Fruit fly (Drosophila melanogaster) whole organism, embryonic: ENCODE results near the gene Edg91.
A peak's percentile ranks its signal among the peaks of the same experiment; 100 is the strongest.

ENCODE experiments used
- Aef1 ChIP-seq: fragments of 200-800 bp; sonication (Bioruptor generic); IDR thresholded peaks from 3 replicates; pipeline ENCODE4 v1.3.6; 2022; ENCODE audit warnings: missing biosample characterization, missing genetic modification characterization
- Atf6 ChIP-seq: fragments of 200-800 bp; sonication (Bioruptor generic); IDR thresholded peaks from 2 replicates; pipeline ENCODE4 v1.3.6; 2022; ENCODE audit warnings: missing biosample characterization, missing genetic modification characterization
- Blimp-1 ChIP-seq: fragments of 200-800 bp; sonication (Bioruptor generic); optimal IDR thresholded peaks from 3 replicates; lab custom pipeline; 2018; ENCODE audit warnings: missing biosample characterization, missing genetic modification characterization, mild to moderate bottlenecking, moderate library complexity, missing genetic modification reagents
- CG10209 ChIP-seq: fragments of 200-800 bp; sonication (Bioruptor generic); optimal IDR thresholded peaks from 3 replicates; lab custom pipeline; 2017; ENCODE audit warnings: missing biosample characterization, mild to moderate bottlenecking, missing genetic modification characterization, missing genetic modification reagents
- CG1024 ChIP-seq: fragments of 200-800 bp; sonication (Bioruptor generic); IDR thresholded peaks from 2 replicates; pipeline ENCODE4 v1.3.6; 2022; ENCODE audit warnings: missing biosample characterization, missing genetic modification characterization
- CG10543 ChIP-seq: fragments of 200-800 bp; sonication (Bioruptor generic); optimal IDR thresholded peaks from 3 replicates; lab custom pipeline; 2017; ENCODE audit warnings: missing biosample characterization, mild to moderate bottlenecking, missing genetic modification characterization, moderate library complexity
- CG10565 ChIP-seq: fragments of 200-800 bp; sonication (Bioruptor generic); optimal IDR thresholded peaks from 3 replicates; lab custom pipeline; 2016; ENCODE audit warnings: missing biosample characterization, mild to moderate bottlenecking, missing genetic modification characterization
- CG11695 ChIP-seq: fragments of 200-800 bp; sonication (Bioruptor generic); IDR thresholded peaks from 3 replicates; pipeline ENCODE4 v1.3.6; 2022; ENCODE audit warnings: missing biosample characterization, missing genetic modification characterization
- CG11696 ChIP-seq: fragments of 200-800 bp; sonication (Bioruptor generic); IDR thresholded peaks from 2 replicates; pipeline ENCODE4 v1.3.6; 2022; ENCODE audit warnings: missing biosample characterization, missing genetic modification characterization
- CG14667 ChIP-seq: fragments of 200-800 bp; sonication (Bioruptor generic); IDR thresholded peaks from 2 replicates; pipeline ENCODE4 v1.3.6; 2022; ENCODE audit warnings: missing biosample characterization, missing genetic modification characterization
- CG15696 ChIP-seq: fragments of 200-800 bp; sonication (Bioruptor generic); optimal IDR thresholded peaks from 2 replicates; lab custom pipeline; 2019; ENCODE audit warnings: missing biosample characterization, mild to moderate bottlenecking, missing genetic modification characterization, moderate library complexity
- CG17912 ChIP-seq: fragments of 200-800 bp; sonication (Bioruptor generic); optimal IDR thresholded peaks from 2 replicates; lab custom pipeline; 2018; ENCODE audit warnings: missing biosample characterization, mild to moderate bottlenecking, missing genetic modification characterization
- CG18476 ChIP-seq: fragments of 200-800 bp; sonication (Bioruptor generic); optimal IDR thresholded peaks from 2 replicates; lab custom pipeline; 2016; ENCODE audit warnings: missing biosample characterization, mild to moderate bottlenecking, missing genetic modification characterization
- CG2129 ChIP-seq: fragments of 200-800 bp; sonication (Bioruptor generic); IDR thresholded peaks from 2 replicates; pipeline ENCODE4 v1.3.6; 2022; ENCODE audit warnings: missing biosample characterization, missing genetic modification characterization; ENCODE audit not compliant: partially characterized antibody
- CG2712 ChIP-seq: fragments of 200-800 bp; optimal IDR thresholded peaks from 3 replicates; lab custom pipeline; 2019; ENCODE audit warnings: missing biosample characterization, mild to moderate bottlenecking, missing genetic modification characterization, moderate library complexity
- CG4328 ChIP-seq: fragments of 200-800 bp; sonication (Bioruptor generic); optimal IDR thresholded peaks from 3 replicates; lab custom pipeline; 2017; ENCODE audit warnings: missing biosample characterization, missing genetic modification reagents, missing genetic modification characterization
- CG4404 ChIP-seq: fragments of 200-800 bp; sonication (Bioruptor generic); IDR thresholded peaks from 2 replicates; pipeline ENCODE4 v1.3.6; 2022; ENCODE audit warnings: missing biosample characterization, missing genetic modification characterization
- CG4820 ChIP-seq: fragments of 200-800 bp; sonication (Bioruptor generic); optimal IDR thresholded peaks from 3 replicates; lab custom pipeline; 2016; ENCODE audit warnings: missing biosample characterization, missing genetic modification characterization
- CG5245 ChIP-seq: fragments of 200-800 bp; sonication (Bioruptor generic); optimal IDR thresholded peaks from 3 replicates; lab custom pipeline; 2016; ENCODE audit warnings: missing biosample characterization, missing genetic modification characterization
- CG6683 ChIP-seq: fragments of 200-800 bp; sonication (Bioruptor generic); optimal IDR thresholded peaks from 2 replicates; lab custom pipeline; 2017; ENCODE audit warnings: missing biosample characterization, mild to moderate bottlenecking, missing genetic modification characterization, missing genetic modification reagents
- CG7786 ChIP-seq: fragments of 200-800 bp; sonication (Bioruptor generic); optimal IDR thresholded peaks from 2 replicates; lab custom pipeline; 2016; ENCODE audit warnings: missing biosample characterization, missing genetic modification characterization
- CG9215 ChIP-seq: fragments of 200-800 bp; sonication (Bioruptor generic); IDR thresholded peaks from 2 replicates; pipeline ENCODE4 v1.3.6; 2022; ENCODE audit warnings: missing biosample characterization, missing genetic modification characterization
- D19A ChIP-seq: fragments of 200-800 bp; optimal IDR thresholded peaks from 3 replicates; lab custom pipeline; 2019; ENCODE audit warnings: missing biosample characterization, mild to moderate bottlenecking, missing genetic modification characterization, moderate library complexity
- Ets65A ChIP-seq: fragments of 200-800 bp; sonication (Bioruptor generic); peaks from one replicate; lab custom pipeline; 2016; ENCODE audit warnings: missing biosample characterization, missing genetic modification characterization
- Fer3 ChIP-seq: fragments of 200-800 bp; sonication (Bioruptor generic); optimal IDR thresholded peaks from 2 replicates; lab custom pipeline; 2018; ENCODE audit warnings: missing biosample characterization, mild to moderate bottlenecking, missing genetic modification characterization, moderate library complexity
- Hey ChIP-seq: fragments of 200-800 bp; sonication (Bioruptor generic); optimal IDR thresholded peaks from 3 replicates; lab custom pipeline; 2018; ENCODE audit warnings: missing biosample characterization, mild to moderate bottlenecking, missing genetic modification characterization
- Lim3 ChIP-seq: fragments of 200-800 bp; sonication (Bioruptor generic); IDR thresholded peaks from 2 replicates; pipeline ENCODE4 v1.3.6; 2022; ENCODE audit warnings: missing biosample characterization, missing genetic modification characterization
- Med ChIP-seq: fragments of 200-800 bp; sonication (Bioruptor generic); peaks from one replicate; lab custom pipeline; 2016; ENCODE audit warnings: missing biosample characterization, missing genetic modification characterization, mild to moderate bottlenecking, inconsistent platforms, moderate library complexity
- Oaz ChIP-seq: fragments of 200-800 bp; sonication (Bioruptor generic); IDR thresholded peaks from 2 replicates; pipeline ENCODE4 v1.3.6; 2022; ENCODE audit warnings: missing biosample characterization, missing genetic modification characterization
- Ptx1 ChIP-seq: fragments of 200-800 bp; sonication (Bioruptor generic); IDR thresholded peaks from 2 replicates; pipeline ENCODE4 v1.3.6; 2022; ENCODE audit warnings: missing biosample characterization, missing genetic modification characterization
- Rfx ChIP-seq: fragments of 200-800 bp; sonication (Bioruptor generic); IDR thresholded peaks from 2 replicates; pipeline ENCODE4 v1.3.6; 2022; ENCODE audit warnings: missing biosample characterization, missing genetic modification characterization
- Side ChIP-seq: fragments of 200-800 bp; sonication (Bioruptor generic); optimal IDR thresholded peaks from 2 replicates; lab custom pipeline; 2016; ENCODE audit warnings: missing biosample characterization, missing genetic modification characterization
- ac ChIP-seq: fragments of 200-800 bp; sonication (Bioruptor generic); optimal IDR thresholded peaks from 3 replicates; lab custom pipeline; 2017; ENCODE audit warnings: missing biosample characterization, mild to moderate bottlenecking, missing genetic modification characterization
- bcd ChIP-seq: fragments of 200-800 bp; sonication (Bioruptor generic); optimal IDR thresholded peaks from 2 replicates; lab custom pipeline; 2017; ENCODE audit warnings: missing biosample characterization, mild to moderate bottlenecking, missing genetic modification characterization
- cato ChIP-seq: fragments of 200-800 bp; sonication (Bioruptor generic); optimal IDR thresholded peaks from 2 replicates; lab custom pipeline; 2016; ENCODE audit warnings: missing biosample characterization, missing genetic modification characterization, borderline replicate concordance
- chif ChIP-seq, 2 experiments: fragments of 200-800 bp; sonication (Bioruptor generic); optimal IDR thresholded peaks; 3 replicates each; lab custom pipeline; 2016; ENCODE audit warnings: missing biosample characterization in 2 of 2, missing genetic modification characterization in 2 of 2
- crc ChIP-seq: fragments of 200-800 bp; sonication (Bioruptor generic); optimal IDR thresholded peaks from 2 replicates; lab custom pipeline; 2016; ENCODE audit warnings: missing biosample characterization, missing genetic modification characterization
- croc ChIP-seq: fragments of 200-800 bp; sonication (Bioruptor generic); conservative IDR thresholded peaks from 3 replicates; pipeline ENCODE4 v1.3.6; 2022; ENCODE audit warnings: missing biosample characterization, missing genetic modification characterization
- dysf ChIP-seq: fragments of 200-800 bp; sonication (Bioruptor generic); IDR thresholded peaks from 3 replicates; pipeline ENCODE4 v1.3.6; 2022; ENCODE audit warnings: missing biosample characterization, missing genetic modification characterization
- en ChIP-seq: fragments of 200-800 bp; sonication (Bioruptor generic); optimal IDR thresholded peaks from 2 replicates; lab custom pipeline; 2016; ENCODE audit warnings: missing biosample characterization, missing genetic modification characterization
- gsb ChIP-seq: fragments of 200-800 bp; sonication (Bioruptor generic); IDR thresholded peaks from 2 replicates; pipeline ENCODE4 v1.3.6; 2022; ENCODE audit warnings: missing biosample characterization, missing genetic modification characterization
- her ChIP-seq: fragments of 200-800 bp; sonication (Bioruptor generic); optimal IDR thresholded peaks from 2 replicates; lab custom pipeline; 2016; ENCODE audit warnings: missing biosample characterization, missing genetic modification characterization
- inv ChIP-seq: fragments of 200-800 bp; sonication (Bioruptor generic); IDR thresholded peaks from 2 replicates; pipeline ENCODE4 v1.3.6; 2022; ENCODE audit warnings: missing biosample characterization, missing genetic modification characterization; ENCODE audit not compliant: partially characterized antibody
- jumu ChIP-seq: fragments of 200-800 bp; sonication (Bioruptor generic); optimal IDR thresholded peaks from 3 replicates; lab custom pipeline; 2016; ENCODE audit warnings: missing biosample characterization, missing genetic modification characterization
- oc ChIP-seq: fragments of 200-800 bp; sonication (Bioruptor generic); optimal IDR thresholded peaks from 2 replicates; lab custom pipeline; 2018; ENCODE audit warnings: missing biosample characterization, mild to moderate bottlenecking, missing genetic modification characterization, moderate library complexity
- pan ChIP-seq, 4 experiments: fragments of >200 bp in 3 of 4; fragments of 200-800 bp in 1 of 4; sonication (Bioruptor generic) in 1 of 4; optimal IDR thresholded peaks in 3 of 4; IDR thresholded peaks in 1 of 4; 2 replicates each; pipeline versions ENCODE4 v1.3.6 to Lab custom; 2017 to 2022; ENCODE audit warnings: missing biosample characterization in 2 of 4, missing genetic modification characterization in 2 of 4, mixed read lengths in 1 of 4
- sd ChIP-seq: fragments of 200-800 bp; sonication (Bioruptor generic); optimal IDR thresholded peaks from 3 replicates; lab custom pipeline; 2018; ENCODE audit warnings: missing biosample characterization, mild to moderate bottlenecking, missing genetic modification characterization, moderate library complexity
- sim ChIP-seq: fragments of 200-800 bp; sonication (Bioruptor generic); IDR thresholded peaks from 2 replicates; pipeline ENCODE4 v1.3.6; 2022; ENCODE audit warnings: missing biosample characterization, missing genetic modification characterization
- wek ChIP-seq: fragments of 200-800 bp; sonication (Bioruptor generic); optimal IDR thresholded peaks from 3 replicates; lab custom pipeline; 2018; ENCODE audit warnings: missing biosample characterization, mild to moderate bottlenecking, missing genetic modification characterization, moderate library complexity

Gene Edg91

dm6 chr3R:17604198-17604879 is 7.0 kb downstream of the Edg91 start (continued):
- no peak for TF ChIP-seq CG17912 (GFP tag; lab: Kevin White, UChicago)
- TF ChIP-seq CG1024 (GFP tag; lab: Robert Waterston, UW): no peak
- TF ChIP-seq jumu (GFP tag; lab: Kevin White, UChicago): no peak
- TF ChIP-seq CG6683 (GFP tag; lab: Kevin White, UChicago): peak; percentile 76
- TF ChIP-seq Atf6 (GFP tag; lab: Robert Waterston, UW): peak; percentile 31; the same call in 1 of the 2 replicates
- peak; percentile 82 for TF ChIP-seq croc (GFP tag; lab: Robert Waterston, UW)
- TF ChIP-seq Ptx1 (GFP tag; lab: Robert Waterston, UW): peak; percentile 74
- TF ChIP-seq Side: no peak
- peak; percentile 12 to 56 for TF ChIP-seq chif (GFP tag; optimal IDR thresholded peaks at IDR 0.05; lab: Kevin White, UChicago)
- TF ChIP-seq Oaz (GFP tag; lab: Robert Waterston, UW): peak; percentile 33; the same call in 1 of the 2 replicates
- TF ChIP-seq CG7786 (GFP tag; lab: Kevin White, UChicago): peak; percentile 2
- TF ChIP-seq CG5245 (GFP tag; lab: Kevin White, UChicago): no peak
- peak; percentile 97 for TF ChIP-seq CG11696 (GFP tag; lab: Robert Waterston, UW)
- TF ChIP-seq CG4820 (GFP tag; lab: Kevin White, UChicago): peak; percentile 72
- no peak for TF ChIP-seq Lim3
- TF ChIP-seq pan (optimal IDR thresholded peaks at IDR 0.05; lab: Kevin White, UChicago): no peak
- no peak for TF ChIP-seq pan (GFP tag; optimal IDR thresholded peaks at IDR 0.05 in 1 of 2, IDR thresholded peaks at IDR 0.05 in 1 of 2)
- peak; percentile 89 for TF ChIP-seq D19A (tag; lab: Kevin White, UChicago)
- peak; percentile 76 for TF ChIP-seq Blimp-1 (GFP tag; lab: Kevin White, UChicago)
- TF ChIP-seq CG4328 (GFP tag; lab: Kevin White, UChicago): peak; percentile 51
- peak; percentile 20 for TF ChIP-seq cato
- peak; percentile 93 for TF ChIP-seq CG2712 (tag; lab: Kevin White, UChicago)
- TF ChIP-seq crc (GFP tag; lab: Kevin White, UChicago): no peak
- TF ChIP-seq inv (GFP tag; lab: Robert Waterston, UW): no peak
- TF ChIP-seq en (GFP tag; lab: Kevin White, UChicago): no peak
- TF ChIP-seq Med (GFP tag; lab: Kevin White, UChicago): peak; percentile 78
- peak; percentile 37 for TF ChIP-seq oc (tag; lab: Kevin White, UChicago)
- TF ChIP-seq CG14667 (GFP tag; lab: Robert Waterston, UW): peak; percentile 22; the same call in 1 of the 2 replicates
- TF ChIP-seq sd (tag; lab: Kevin White, UChicago): no peak
- no peak for TF ChIP-seq CG10565
- peak; percentile 88 for TF ChIP-seq CG10209 (GFP tag; lab: Kevin White, UChicago)
- peak; percentile 23 for TF ChIP-seq CG10543 (GFP tag; lab: Kevin White, UChicago)
- peak; percentile 65 for TF ChIP-seq Ets65A
- TF ChIP-seq dysf (GFP tag; lab: Robert Waterston, UW): peak; percentile 69
- peak; percentile 95 for TF ChIP-seq CG15696 (tag; lab: Kevin White, UChicago)
- TF ChIP-seq CG18476 (GFP tag; lab: Kevin White, UChicago): peak; percentile 47
- peak; percentile 54 for TF ChIP-seq Rfx (GFP tag; lab: Robert Waterston, UW)
- no peak for TF ChIP-seq her
- TF ChIP-seq CG2129: no peak
- TF ChIP-seq Aef1 (GFP tag; lab: Robert Waterston, UW): peak; percentile 46; the same call in 2 of the 3 replicates
- no peak for TF ChIP-seq wek
- TF ChIP-seq CG4404: peak; percentile 90
- peak; percentile 72 for TF ChIP-seq Fer3 (tag; lab: Kevin White, UChicago)
- peak; percentile 47 for TF ChIP-seq CG9215 (GFP tag; lab: Robert Waterston, UW)
- peak; percentile 90 for TF ChIP-seq Hey (tag; lab: Kevin White, UChicago)
- no peak; the same call in 1 of the 2 replicates for TF ChIP-seq gsb (GFP tag; lab: Robert Waterston, UW)
- peak; percentile 88 for TF ChIP-seq ac (GFP tag; lab: Kevin White, UChicago)
- TF ChIP-seq bcd (GFP tag; lab: Kevin White, UChicago): peak; percentile 82
- TF ChIP-seq CG11695 (GFP tag; lab: Robert Waterston, UW): peak; percentile 76
- peak; percentile 41; the same call in 1 of the 2 replicates for TF ChIP-seq sim (GFP tag; lab: Robert Waterston, UW)
